Worm (Caenorhabditis elegans): Measurements from ENCODE around the gene EEED8.15.

ce11 chrII:5416204-5416764, 2.7 kb upstream of the EEED8.15 start, which contains the start of gene EEED8.2:
- TF ChIP-seq ets-7 (tag; optimal IDR thresholded peaks at IDR 0.05) (no peak), ama-1 (optimal IDR thresholded peaks at IDR 0.05) (no peak), tra-4 (tag; optimal IDR thresholded peaks at IDR 0.05) (no peak), pes-1 (GFP tag; IDR thresholded peaks at IDR 0.05) (no peak), B0310.2 (tag; optimal IDR thresholded peaks at IDR 0.05) (no peak)
